Fruit fly (Drosophila melanogaster) whole organism, adult: Measurements from ENCODE around the gene CG4502.

Source experiments
- CG11617 ChIP-seq: fragments of 200-800 bp; sonication (Bioruptor generic); optimal IDR thresholded peaks from 2 replicates; lab custom pipeline; 2017; ENCODE audit warnings: mild to moderate bottlenecking, missing biosample characterization, missing genetic modification reagents, missing genetic modification characterization
- CG12768 ChIP-seq: fragments of 200-800 bp; sonication (Bioruptor generic); optimal IDR thresholded peaks from 2 replicates; lab custom pipeline; 2017; ENCODE audit warnings: missing biosample characterization, missing genetic modification characterization, mild to moderate bottlenecking, moderate library complexity, missing genetic modification reagents
- CG14711 ChIP-seq: fragments of 200-800 bp; sonication (Bioruptor generic); optimal IDR thresholded peaks from 2 replicates; lab custom pipeline; 2018; ENCODE audit warnings: missing biosample characterization, mild to moderate bottlenecking, missing genetic modification characterization, moderate library complexity
- CG1620 ChIP-seq: fragments of 200-800 bp; sonication (Bioruptor generic); optimal IDR thresholded peaks from 2 replicates; lab custom pipeline; 2016; ENCODE audit warnings: missing biosample characterization, missing genetic modification characterization
- CG33017 ChIP-seq: fragments of 200-800 bp; sonication (Bioruptor generic); optimal IDR thresholded peaks from 2 replicates; lab custom pipeline; 2018; ENCODE audit warnings: missing biosample characterization, mild to moderate bottlenecking, missing genetic modification characterization, moderate library complexity
- CG5204 ChIP-seq: fragments of 200-800 bp; sonication (Bioruptor generic); optimal IDR thresholded peaks from 2 replicates; lab custom pipeline; 2016; ENCODE audit warnings: missing biosample characterization, missing genetic modification characterization
- CG7045 ChIP-seq: fragments of 200-800 bp; sonication (Bioruptor generic); optimal IDR thresholded peaks from 2 replicates; lab custom pipeline; 2017; ENCODE audit warnings: missing biosample characterization, mild to moderate bottlenecking, missing genetic modification characterization
- CG7101 ChIP-seq: fragments of 200-800 bp; sonication (Bioruptor generic); optimal IDR thresholded peaks from 2 replicates; lab custom pipeline; 2018; ENCODE audit warnings: missing biosample characterization, mild to moderate bottlenecking, missing genetic modification characterization, moderate library complexity
- Clk ChIP-seq: fragments of 200-800 bp; sonication (Bioruptor generic); optimal IDR thresholded peaks from 2 replicates; lab custom pipeline; 2017; ENCODE audit warnings: missing biosample characterization, missing genetic modification characterization
- Crg-1 ChIP-seq: fragments of 200-800 bp; sonication (Bioruptor generic); optimal IDR thresholded peaks from 2 replicates; lab custom pipeline; 2016; ENCODE audit warnings: missing biosample characterization, missing genetic modification characterization
- Hr96 ChIP-seq: fragments of 200-800 bp; sonication (Bioruptor generic); optimal IDR thresholded peaks from 2 replicates; lab custom pipeline; 2016; ENCODE audit warnings: missing biosample characterization, missing genetic modification characterization
- Mnt ChIP-seq: fragments of 200-800 bp; sonication (Bioruptor generic); optimal IDR thresholded peaks from 2 replicates; lab custom pipeline; 2016; ENCODE audit warnings: missing biosample characterization, mild to moderate bottlenecking, missing genetic modification characterization
- bab1 ChIP-seq: fragments of 200-800 bp; sonication (Bioruptor generic); optimal IDR thresholded peaks from 3 replicates; lab custom pipeline; 2019; ENCODE audit warnings: missing biosample characterization, mild to moderate bottlenecking, missing genetic modification characterization, moderate library complexity
- cic ChIP-seq: fragments of 200-800 bp; sonication (Bioruptor generic); optimal IDR thresholded peaks from 2 replicates; lab custom pipeline; 2017; ENCODE audit warnings: missing biosample characterization, mild to moderate bottlenecking, missing genetic modification characterization, moderate library complexity
- cnc ChIP-seq, 2 experiments: fragments of >200 bp; optimal IDR thresholded peaks; 2 replicates each; lab custom pipeline; 2017
- kay ChIP-seq: fragments of 200-800 bp; sonication (Bioruptor generic); peaks from one replicate; lab custom pipeline; 2016; ENCODE audit warnings: missing biosample characterization, missing genetic modification characterization, borderline replicate concordance
- ovo ChIP-seq: fragments of 200-800 bp; sonication (Bioruptor generic); optimal IDR thresholded peaks from 2 replicates; lab custom pipeline; 2016; ENCODE audit warnings: missing biosample characterization, missing genetic modification characterization
- pad ChIP-seq: fragments of 200-800 bp; sonication (Bioruptor generic); optimal IDR thresholded peaks from 3 replicates; lab custom pipeline; 2017; ENCODE audit warnings: missing biosample characterization, missing genetic modification characterization, mild to moderate bottlenecking, moderate library complexity, missing genetic modification reagents
- tj ChIP-seq: fragments of 200-800 bp; sonication (Bioruptor generic); optimal IDR thresholded peaks from 3 replicates; lab custom pipeline; 2017; ENCODE audit warnings: missing biosample characterization, mild to moderate bottlenecking, missing genetic modification characterization, moderate library complexity
- toe ChIP-seq: fragments of 200-800 bp; sonication (Bioruptor generic); optimal IDR thresholded peaks from 2 replicates; lab custom pipeline; 2016; ENCODE audit warnings: missing biosample characterization, missing genetic modification characterization

CG4502 gene

DNA sequence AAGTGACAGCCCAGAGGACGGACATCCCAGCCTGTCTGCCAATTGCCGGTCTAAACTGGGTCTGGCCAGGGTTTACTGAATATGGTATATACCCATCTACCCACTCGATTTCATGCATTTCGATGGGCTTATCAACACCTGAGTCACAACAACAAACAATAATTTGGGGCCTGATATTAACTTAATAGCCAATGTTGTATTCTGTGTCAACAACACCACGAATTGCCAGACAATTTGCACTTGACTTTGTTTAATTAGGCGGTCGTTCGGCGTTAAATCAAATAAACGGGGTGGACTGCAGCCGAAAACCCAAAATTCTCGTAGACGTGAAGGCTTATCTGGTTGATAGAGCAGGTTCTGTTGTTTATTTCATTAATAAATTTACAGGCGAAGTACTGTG, 35.2 kb upstream of the CG4502 start:
- TF ChIP-seq CG5204 (peak; percentile 42), CG12768 (peak; percentile 40), CG7101 (tag; lab: Kevin White, UChicago) (peak; percentile 71), pad (GFP tag; lab: Kevin White, UChicago) (peak; percentile 34), CG7045 (peak; percentile 61), kay (GFP tag; lab: Kevin White, UChicago) (no peak), CG14711 (tag; lab: Kevin White, UChicago) (peak; percentile 4), Clk (GFP tag; lab: Kevin White, UChicago) (peak; percentile 34), Crg-1 (GFP tag; lab: Kevin White, UChicago) (peak; percentile 57), toe (GFP tag; lab: Kevin White, UChicago) (no peak), bab1 (GFP tag; lab: Kevin White, UChicago) (no peak), cic (GFP tag; lab: Kevin White, UChicago) (peak; percentile 57), Mnt (GFP tag; lab: Kevin White, UChicago) (peak; percentile 57), CG33017 (tag; lab: Kevin White, UChicago) (peak; percentile 69), ovo (GFP tag; lab: Kevin White, UChicago) (peak; percentile 54), Hr96 (GFP tag; lab: Kevin White, UChicago) (no peak), CG11617 (GFP tag; lab: Kevin White, UChicago) (peak; percentile 32)

DNA sequence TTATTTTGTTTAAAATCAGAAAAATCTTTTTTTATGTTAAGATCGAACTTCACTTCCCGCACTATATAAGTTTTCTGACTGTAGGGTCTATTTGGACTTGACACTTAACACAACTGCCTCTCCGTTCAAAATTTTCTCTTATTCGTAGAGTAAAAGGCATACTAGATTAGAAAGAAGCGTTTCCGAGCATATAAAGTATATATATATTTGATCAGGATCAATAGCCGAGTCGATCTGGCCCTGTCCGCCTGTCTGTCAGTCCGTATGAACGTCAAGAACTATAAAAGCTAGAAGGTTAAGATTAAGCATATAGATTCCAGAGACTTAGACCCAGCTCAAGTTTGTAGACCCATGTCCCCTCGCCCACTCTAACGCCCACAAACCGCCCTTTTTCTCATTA, 28.6 kb upstream of the CG4502 start, which contains the start of gene CG43800:
Gene CG43800, minus strand, starts transcription at position 101 of the 400 bp plus-strand sequence.
- TF ChIP-seq CG12768 (no peak), Crg-1 (GFP tag; lab: Kevin White, UChicago) (no peak)

DNA sequence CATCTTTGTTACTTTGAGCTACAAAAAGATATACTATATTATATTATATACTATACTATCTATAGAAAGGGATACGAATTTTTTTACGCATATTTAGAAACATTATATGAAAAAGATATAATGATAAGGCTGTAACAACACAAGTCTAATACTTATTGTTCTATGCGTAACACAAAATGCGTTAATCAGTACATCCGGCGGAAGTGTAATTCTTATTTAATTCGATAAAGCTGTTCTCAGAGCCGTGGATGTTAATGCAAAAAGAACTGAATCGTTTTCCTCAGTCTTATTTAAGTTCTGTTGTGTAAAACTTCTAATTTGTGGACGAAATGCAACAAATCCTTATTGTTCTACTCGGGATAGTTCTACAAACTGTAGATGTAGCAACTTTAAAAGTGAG, 23.4 kb upstream of the CG4502 start, which contains the start of gene CG43799:
Gene CG43799, plus strand, starts transcription at position 301 of the 400 bp plus-strand sequence.
- TF ChIP-seq CG5204 (no peak), cnc (optimal IDR thresholded peaks at IDR 0.05; lab: Kevin White, UChicago) (no peak), Mnt (GFP tag; lab: Kevin White, UChicago) (no peak), CG33017 (tag; lab: Kevin White, UChicago) (no peak), Crg-1 (GFP tag; lab: Kevin White, UChicago) (no peak), CG11617 (GFP tag; lab: Kevin White, UChicago) (no peak), CG1620 (GFP tag; lab: Kevin White, UChicago) (no peak), toe (GFP tag; lab: Kevin White, UChicago) (no peak), CG12768 (no peak), bab1 (GFP tag; lab: Kevin White, UChicago) (no peak), cic (GFP tag; lab: Kevin White, UChicago) (no peak), CG7045 (no peak), Hr96 (GFP tag; lab: Kevin White, UChicago) (no peak)

DNA sequence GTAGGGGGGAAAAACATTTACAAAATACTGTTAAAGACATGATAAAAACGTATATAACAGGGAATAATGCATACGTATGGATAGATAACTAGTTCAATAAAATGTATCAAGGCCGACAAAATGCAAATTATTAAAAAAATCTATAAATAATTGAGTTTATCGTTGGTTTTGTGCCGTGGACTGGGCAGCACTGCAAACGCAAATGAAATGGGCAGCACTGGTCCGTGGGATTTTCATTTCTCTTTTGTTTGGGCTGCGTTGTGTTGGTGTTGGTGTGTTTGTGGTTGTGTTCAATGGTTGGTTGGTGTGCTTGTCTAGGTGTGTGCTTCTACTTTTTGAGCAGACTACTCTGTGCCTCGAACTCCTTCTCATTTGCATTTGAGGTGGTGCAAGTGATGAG, 22.5 kb upstream of the CG4502 start:
- TF ChIP-seq ovo (GFP tag; lab: Kevin White, UChicago) (no peak), kay (GFP tag; lab: Kevin White, UChicago) (no peak), CG33017 (tag; lab: Kevin White, UChicago) (no peak), Crg-1 (GFP tag; lab: Kevin White, UChicago) (no peak), bab1 (GFP tag; lab: Kevin White, UChicago) (no peak), CG7101 (tag; lab: Kevin White, UChicago) (no peak), CG14711 (tag; lab: Kevin White, UChicago) (no peak), Hr96 (GFP tag; lab: Kevin White, UChicago) (no peak), Clk (GFP tag; lab: Kevin White, UChicago) (no peak)

DNA sequence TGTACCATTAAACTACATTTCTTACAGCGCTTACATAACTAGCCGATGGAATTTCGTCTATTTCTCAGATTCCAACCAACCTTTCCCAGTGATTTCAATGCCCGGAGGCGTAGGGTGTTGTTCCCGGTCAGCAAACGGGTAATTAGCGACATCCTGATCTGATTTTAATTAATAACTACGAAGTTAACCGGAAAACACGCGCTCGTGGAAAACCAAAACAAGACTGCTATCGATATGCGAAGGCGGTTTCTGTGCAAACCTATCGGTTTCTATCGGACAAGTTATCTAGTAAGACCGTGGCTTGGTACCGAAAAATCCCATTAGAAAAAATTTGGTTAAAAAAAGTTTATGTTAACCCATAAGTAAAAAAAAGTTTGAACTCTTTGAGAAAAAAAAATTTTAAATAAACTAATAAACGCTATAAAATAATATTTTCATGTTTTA, 18.8 kb upstream of the CG4502 start, which contains the start of gene mEFG1:
Gene mEFG1, minus strand, starts transcription at position 253 of the 444 bp plus-strand sequence.
- TF ChIP-seq tj (GFP tag; lab: Kevin White, UChicago) (no peak), toe (GFP tag; lab: Kevin White, UChicago) (no peak), CG33017 (tag; lab: Kevin White, UChicago) (no peak), bab1 (GFP tag; lab: Kevin White, UChicago) (peak; percentile 28), CG11617 (GFP tag; lab: Kevin White, UChicago) (no peak), cic (GFP tag; lab: Kevin White, UChicago) (no peak), ovo (GFP tag; lab: Kevin White, UChicago) (no peak), CG7101 (tag; lab: Kevin White, UChicago) (peak; percentile 17), CG12768 (no peak), cnc (optimal IDR thresholded peaks at IDR 0.05; lab: Kevin White, UChicago) (no peak), Hr96 (GFP tag; lab: Kevin White, UChicago) (no peak), Clk (GFP tag; lab: Kevin White, UChicago) (no peak), kay (GFP tag; lab: Kevin White, UChicago) (no peak), Crg-1 (GFP tag; lab: Kevin White, UChicago) (no peak), CG7045 (no peak), CG5204 (no peak), pad (GFP tag; lab: Kevin White, UChicago) (no peak), Mnt (GFP tag; lab: Kevin White, UChicago) (peak; percentile 87), CG14711 (tag; lab: Kevin White, UChicago) (peak; percentile 34), CG1620 (GFP tag; lab: Kevin White, UChicago) (no peak)

DNA sequence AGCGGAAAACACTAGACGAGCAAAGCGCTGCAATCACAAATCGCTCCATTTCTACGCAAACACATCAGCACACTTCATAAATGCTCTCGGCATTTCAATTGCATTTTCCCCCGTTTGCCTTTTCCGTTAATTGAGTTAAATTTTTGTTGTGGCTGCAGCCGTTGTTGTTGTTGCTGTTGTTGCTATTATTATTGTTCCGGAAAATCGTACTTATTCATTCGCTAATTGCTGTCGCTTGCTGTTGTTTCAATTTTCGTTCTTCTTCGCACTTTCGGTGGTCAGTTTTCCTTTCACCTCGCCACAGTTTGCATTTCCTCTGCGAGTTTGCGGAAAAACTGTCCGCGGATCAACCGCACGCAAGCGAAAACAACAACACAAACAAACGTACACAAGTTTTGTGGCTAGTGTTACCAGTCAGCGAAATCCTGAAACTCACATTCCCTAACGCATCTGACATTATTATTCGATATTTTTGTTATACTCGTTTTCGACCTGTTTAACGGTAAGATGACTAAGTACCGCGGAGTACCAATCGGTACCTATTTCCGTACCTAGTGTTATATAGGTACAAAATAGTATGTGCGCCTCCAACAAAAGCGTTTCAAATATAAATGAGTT, 15.7 kb upstream of the CG4502 start, which contains the start of gene CG13784:
Gene CG13784, minus strand, starts transcription at position 384 of the 618 bp plus-strand sequence.
- TF ChIP-seq CG11617 (GFP tag; lab: Kevin White, UChicago) (peak; percentile 34), CG14711 (tag; lab: Kevin White, UChicago) (no peak), pad (GFP tag; lab: Kevin White, UChicago) (peak; percentile 76), Mnt (GFP tag; lab: Kevin White, UChicago) (peak; percentile 52), CG7045 (no peak), CG33017 (tag; lab: Kevin White, UChicago) (peak; percentile 27), CG7101 (tag; lab: Kevin White, UChicago) (peak; percentile 48), bab1 (GFP tag; lab: Kevin White, UChicago) (peak; percentile 51), cic (GFP tag; lab: Kevin White, UChicago) (peak; percentile 38), ovo (GFP tag; lab: Kevin White, UChicago) (peak; percentile 74), Crg-1 (GFP tag; lab: Kevin White, UChicago) (peak; percentile 18), CG12768 (peak; percentile 30), tj (GFP tag; lab: Kevin White, UChicago) (peak; percentile 61), kay (GFP tag; lab: Kevin White, UChicago) (no peak), Clk (GFP tag; lab: Kevin White, UChicago) (no peak)
